Fruit fly (Drosophila melanogaster) whole organism, embryonic: ENCODE results near the gene Trpgamma.

ENCODE experiments used
- Aef1 ChIP-seq: fragments of 200-800 bp; sonication (Bioruptor generic); IDR thresholded peaks from 3 replicates; pipeline ENCODE4 v1.3.6; 2022; ENCODE audit warnings: missing biosample characterization, missing genetic modification characterization
- Bdp1 ChIP-seq: fragments of 200-800 bp; sonication (Bioruptor generic); optimal IDR thresholded peaks from 3 replicates; lab custom pipeline; 2016; ENCODE audit warnings: missing biosample characterization, missing genetic modification characterization
- CG10209 ChIP-seq: fragments of 200-800 bp; sonication (Bioruptor generic); optimal IDR thresholded peaks from 3 replicates; lab custom pipeline; 2017; ENCODE audit warnings: missing biosample characterization, mild to moderate bottlenecking, missing genetic modification characterization, missing genetic modification reagents
- CG10267 ChIP-seq: fragments of 200-800 bp; sonication (Bioruptor generic); optimal IDR thresholded peaks from 2 replicates; lab custom pipeline; 2018; ENCODE audit warnings: missing biosample characterization, mild to moderate bottlenecking, missing genetic modification characterization, moderate library complexity
- CG10462 ChIP-seq: fragments of 200-800 bp; sonication (Bioruptor generic); optimal IDR thresholded peaks from 2 replicates; lab custom pipeline; 2016; ENCODE audit warnings: missing biosample characterization, missing genetic modification characterization
- CG11085 ChIP-seq: fragments of 200-800 bp; sonication (Bioruptor generic); IDR thresholded peaks from 2 replicates; pipeline ENCODE4 v1.3.6; 2022; ENCODE audit warnings: missing biosample characterization, missing genetic modification characterization
- CG11456 ChIP-seq: fragments of 200-800 bp; sonication (Bioruptor generic); IDR thresholded peaks from 3 replicates; pipeline ENCODE4 v1.3.6; 2022; ENCODE audit warnings: missing biosample characterization, missing genetic modification characterization
- CG11504 ChIP-seq: fragments of 200-800 bp; sonication (Bioruptor generic); optimal IDR thresholded peaks from 3 replicates; lab custom pipeline; 2019; ENCODE audit warnings: missing biosample characterization, mild to moderate bottlenecking, missing genetic modification characterization, moderate library complexity
- CG11695 ChIP-seq: fragments of 200-800 bp; sonication (Bioruptor generic); IDR thresholded peaks from 3 replicates; pipeline ENCODE4 v1.3.6; 2022; ENCODE audit warnings: missing biosample characterization, missing genetic modification characterization
- CG12071 ChIP-seq: fragments of 200-800 bp; sonication (Bioruptor generic); optimal IDR thresholded peaks from 3 replicates; lab custom pipeline; 2018; ENCODE audit warnings: missing biosample characterization, mild to moderate bottlenecking, missing genetic modification characterization
- CG12659 ChIP-seq: fragments of 200-800 bp; sonication (Bioruptor generic); optimal IDR thresholded peaks from 3 replicates; lab custom pipeline; 2017; ENCODE audit warnings: mild to moderate bottlenecking, missing biosample characterization, missing genetic modification reagents, missing genetic modification characterization
- CG13123 ChIP-seq: fragments of 200-800 bp; sonication (Bioruptor generic); optimal IDR thresholded peaks from 2 replicates; lab custom pipeline; 2016; ENCODE audit warnings: missing biosample characterization, missing genetic modification characterization
- CG15601 ChIP-seq: fragments of 200-800 bp; sonication (Bioruptor generic); optimal IDR thresholded peaks from 3 replicates; lab custom pipeline; 2019; ENCODE audit warnings: missing biosample characterization, mild to moderate bottlenecking, missing genetic modification characterization, moderate library complexity
- CG17359 ChIP-seq: fragments of 200-800 bp; sonication (Bioruptor generic); optimal IDR thresholded peaks from 3 replicates; lab custom pipeline; 2018; ENCODE audit warnings: missing biosample characterization, mild to moderate bottlenecking, missing genetic modification characterization, moderate library complexity
- CG17361 ChIP-seq: fragments of 200-800 bp; sonication (Bioruptor generic); IDR thresholded peaks from 3 replicates; pipeline ENCODE4 v1.3.6; 2022; ENCODE audit warnings: missing biosample characterization, missing genetic modification characterization
- CG18262 ChIP-seq: fragments of 200-800 bp; optimal IDR thresholded peaks from 3 replicates; lab custom pipeline; 2019; ENCODE audit warnings: missing biosample characterization, mild to moderate bottlenecking, missing genetic modification characterization, moderate library complexity
- CG2199 ChIP-seq: fragments of 200-800 bp; sonication (Bioruptor generic); IDR thresholded peaks from 3 replicates; pipeline ENCODE4 v1.3.6; 2022; ENCODE audit warnings: missing biosample characterization, missing genetic modification characterization
- CG30431 ChIP-seq: fragments of 200-800 bp; sonication (Bioruptor generic); optimal IDR thresholded peaks from 2 replicates; lab custom pipeline; 2017; ENCODE audit warnings: missing biosample characterization, missing genetic modification characterization
- CG32767 ChIP-seq: fragments of 200-800 bp; sonication (Bioruptor generic); IDR thresholded peaks from 2 replicates; pipeline ENCODE4 v1.3.6; 2022; ENCODE audit warnings: missing biosample characterization, missing genetic modification characterization
- CG4360 ChIP-seq: fragments of 200-800 bp; sonication (Bioruptor generic); IDR thresholded peaks from 2 replicates; pipeline ENCODE4 v1.3.6; 2022; ENCODE audit warnings: missing biosample characterization, missing genetic modification characterization
- CG4820 ChIP-seq: fragments of 200-800 bp; sonication (Bioruptor generic); optimal IDR thresholded peaks from 3 replicates; lab custom pipeline; 2016; ENCODE audit warnings: missing biosample characterization, missing genetic modification characterization
- CG4854 ChIP-seq: fragments of 200-800 bp; sonication (Bioruptor generic); optimal IDR thresholded peaks from 2 replicates; lab custom pipeline; 2016; ENCODE audit warnings: missing biosample characterization, missing genetic modification characterization, inconsistent platforms
- CG6654 ChIP-seq: fragments of 200-800 bp; sonication (Bioruptor generic); optimal IDR thresholded peaks from 2 replicates; lab custom pipeline; 2017; ENCODE audit warnings: missing biosample characterization, mild to moderate bottlenecking, missing genetic modification characterization
- CG7271 ChIP-seq: fragments of 200-800 bp; sonication (Bioruptor generic); optimal IDR thresholded peaks from 2 replicates; lab custom pipeline; 2018; ENCODE audit warnings: missing biosample characterization, mild to moderate bottlenecking, missing genetic modification characterization, moderate library complexity
- CG7556 ChIP-seq: fragments of 200-800 bp; sonication (Bioruptor generic); optimal IDR thresholded peaks from 2 replicates; lab custom pipeline; 2017; ENCODE audit warnings: missing biosample characterization, mild to moderate bottlenecking, missing genetic modification characterization
- CG7928 ChIP-seq: fragments of 200-800 bp; sonication (Bioruptor generic); optimal IDR thresholded peaks from 2 replicates; lab custom pipeline; 2017; ENCODE audit warnings: missing biosample characterization, mild to moderate bottlenecking, missing genetic modification characterization
- CG8290 ChIP-seq, 3 experiments: fragments of 200-800 bp; sonication (Bioruptor generic); optimal IDR thresholded peaks; 2 replicates each; lab custom pipeline; 2016 to 2019; ENCODE audit warnings: missing biosample characterization in 3 of 3, missing genetic modification characterization in 3 of 3, mild to moderate bottlenecking in 2 of 3, moderate library complexity in 1 of 3
- CG8924 ChIP-seq: fragments of 200-800 bp; optimal IDR thresholded peaks from 3 replicates; lab custom pipeline; 2019; ENCODE audit warnings: missing biosample characterization, mild to moderate bottlenecking, missing genetic modification characterization, moderate library complexity
- D19B ChIP-seq: fragments of 200-800 bp; sonication (Bioruptor generic); optimal IDR thresholded peaks from 2 replicates; lab custom pipeline; 2017; ENCODE audit warnings: missing biosample characterization, mild to moderate bottlenecking, missing genetic modification characterization
- E2f2 ChIP-seq: fragments of 200-800 bp; sonication (Bioruptor generic); IDR thresholded peaks from 2 replicates; pipeline ENCODE4 v1.3.6; 2022; ENCODE audit warnings: missing biosample characterization, missing genetic modification characterization
- HmgZ ChIP-seq: fragments of 200-800 bp; sonication (Bioruptor generic); optimal IDR thresholded peaks from 2 replicates; lab custom pipeline; 2018; ENCODE audit warnings: missing biosample characterization, mild to moderate bottlenecking, missing genetic modification characterization
- Kr ChIP-seq: fragments of 200-800 bp; sonication (Bioruptor generic); optimal IDR thresholded peaks from 2 replicates; lab custom pipeline; 2017; ENCODE audit warnings: missing biosample characterization, mild to moderate bottlenecking, missing genetic modification characterization
- Lhr ChIP-seq: fragments of 200-800 bp; sonication (Bioruptor generic); optimal IDR thresholded peaks from 3 replicates; lab custom pipeline; 2017; ENCODE audit warnings: mild to moderate bottlenecking, missing biosample characterization, missing genetic modification reagents, missing genetic modification characterization
- al ChIP-seq: fragments of 200-800 bp; sonication (Bioruptor generic); IDR thresholded peaks from 2 replicates; pipeline ENCODE4 v1.3.6; 2022; ENCODE audit warnings: missing biosample characterization, missing genetic modification characterization
- ci ChIP-seq: fragments of 200-800 bp; sonication (Bioruptor generic); IDR thresholded peaks from 3 replicates; pipeline ENCODE4 v1.3.6; 2022; ENCODE audit warnings: missing biosample characterization, missing genetic modification characterization
- cwo ChIP-seq: fragments of 200-800 bp; sonication (Bioruptor generic); optimal IDR thresholded peaks from 3 replicates; lab custom pipeline; 2017; ENCODE audit warnings: missing biosample characterization, missing genetic modification characterization, mild to moderate bottlenecking, moderate library complexity, missing genetic modification reagents
- esg ChIP-seq: fragments of 200-800 bp; sonication (Bioruptor generic); conservative IDR thresholded peaks from 2 replicates; pipeline ENCODE4 v1.3.6; 2022; ENCODE audit warnings: missing biosample characterization, missing genetic modification characterization
- grau ChIP-seq: fragments of 200-800 bp; optimal IDR thresholded peaks from 3 replicates; lab custom pipeline; 2019; ENCODE audit warnings: missing biosample characterization, mild to moderate bottlenecking, missing genetic modification characterization, moderate library complexity
- lbe ChIP-seq: fragments of 200-800 bp; sonication (Bioruptor generic); optimal IDR thresholded peaks from 2 replicates; lab custom pipeline; 2016; ENCODE audit warnings: missing biosample characterization, mild to moderate bottlenecking, missing genetic modification characterization
- pan ChIP-seq, 4 experiments: fragments of >200 bp in 3 of 4; fragments of 200-800 bp in 1 of 4; sonication (Bioruptor generic) in 1 of 4; optimal IDR thresholded peaks in 3 of 4; IDR thresholded peaks in 1 of 4; 2 replicates each; pipeline versions ENCODE4 v1.3.6 to Lab custom; 2017 to 2022; ENCODE audit warnings: missing biosample characterization in 2 of 4, missing genetic modification characterization in 2 of 4, mixed read lengths in 1 of 4
- sc ChIP-seq, 3 experiments: fragments of >200 bp in 2 of 3; fragments of 200-800 bp in 1 of 3; sonication (Bioruptor generic) in 1 of 3; optimal IDR thresholded peaks; 2 replicates in 2 of 3; 3 replicates in 1 of 3; lab custom pipeline; 2017; ENCODE audit warnings: mild to moderate bottlenecking in 1 of 3, missing biosample characterization in 1 of 3, missing genetic modification characterization in 1 of 3, missing genetic modification reagents in 1 of 3
- sens-2 ChIP-seq: fragments of 200-800 bp; sonication (Bioruptor generic); IDR thresholded peaks from 2 replicates; pipeline ENCODE4 v1.3.6; 2022; ENCODE audit warnings: missing biosample characterization, missing genetic modification characterization
- slbo ChIP-seq: fragments of 200-800 bp; sonication (Bioruptor generic); IDR thresholded peaks from 2 replicates; pipeline ENCODE4 v1.3.6; 2022; ENCODE audit warnings: missing biosample characterization, missing genetic modification characterization
- slp2 ChIP-seq: fragments of 200-800 bp; sonication (Bioruptor generic); optimal IDR thresholded peaks from 2 replicates; lab custom pipeline; 2016; ENCODE audit warnings: missing biosample characterization, missing genetic modification characterization
- tgo ChIP-seq: fragments of 200-800 bp; sonication (Bioruptor generic); IDR thresholded peaks from 3 replicates; pipeline ENCODE4 v1.3.6; 2022; ENCODE audit warnings: missing biosample characterization, missing genetic modification characterization
- z ChIP-seq: fragments of 200-800 bp; sonication (Bioruptor generic); IDR thresholded peaks from 3 replicates; pipeline ENCODE4 v1.3.6; 2022; ENCODE audit warnings: missing biosample characterization, missing genetic modification characterization
- zf30C ChIP-seq: fragments of 200-800 bp; sonication (Bioruptor generic); optimal IDR thresholded peaks from 3 replicates; lab custom pipeline; 2018; ENCODE audit warnings: missing biosample characterization, mild to moderate bottlenecking, missing genetic modification characterization

Gene Trpgamma

DNA sequence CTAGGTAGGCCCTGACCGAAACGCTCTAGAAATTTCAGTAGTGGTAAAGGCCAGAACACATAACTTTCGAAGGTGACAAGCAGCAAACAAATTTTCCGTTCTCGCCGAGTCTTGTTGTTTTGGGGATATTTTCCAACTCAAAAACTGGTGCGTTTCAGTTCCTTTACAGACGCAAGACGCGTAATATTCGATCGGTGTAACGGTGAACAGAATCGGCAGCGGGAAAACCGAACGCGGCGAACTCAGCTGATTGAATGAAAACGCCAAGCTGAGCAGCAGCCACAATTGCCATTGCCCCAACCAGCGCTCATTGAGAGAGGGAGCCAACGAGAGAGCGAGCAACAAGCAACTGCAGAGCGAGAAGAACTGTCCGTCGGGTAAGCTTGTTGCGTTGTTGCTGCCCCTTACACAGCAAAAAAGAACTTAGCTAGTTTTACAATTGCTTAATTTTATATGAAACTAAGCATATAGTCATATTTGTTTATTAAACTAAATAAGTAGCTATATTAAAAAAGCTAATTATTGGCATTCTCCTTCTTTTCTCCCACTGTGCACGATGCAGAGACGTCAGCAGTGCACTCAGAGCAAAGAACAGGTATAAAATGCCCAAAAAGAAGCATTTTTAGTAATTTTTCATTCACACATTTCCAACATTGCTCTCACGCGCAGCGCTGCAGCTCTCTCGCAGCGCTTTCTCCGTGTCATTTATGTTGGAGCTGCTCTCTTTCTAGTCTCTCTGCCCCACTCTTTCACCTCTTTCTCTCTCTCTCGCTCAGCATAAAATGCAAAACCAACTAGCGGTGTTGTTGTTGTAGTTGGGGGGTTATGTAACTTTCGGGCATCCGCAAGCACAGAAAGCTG, 39.6 kb upstream of the Trpgamma start, which contains the start of the genes Cyt-c-d and CG31808 (continued):
- TF ChIP-seq CG7271 (tag; lab: Kevin White, UChicago) (peak; percentile 78), ci (GFP tag; lab: Robert Waterston, UW) (peak; percentile 99), slp2 (GFP tag; lab: Kevin White, UChicago) (peak; percentile 88), CG11504 (peak; percentile 97), CG10209 (GFP tag; lab: Kevin White, UChicago) (peak; percentile 98), Kr (GFP tag; lab: Kevin White, UChicago) (peak; percentile 71), grau (tag; lab: Kevin White, UChicago) (peak; percentile 96), CG17359 (peak; percentile 98), slbo (peak; percentile 96), sens-2 (GFP tag; lab: Robert Waterston, UW) (peak; percentile 91), CG8924 (tag; lab: Kevin White, UChicago) (peak; percentile 98), CG32767 (GFP tag; lab: Robert Waterston, UW) (peak; percentile 96), CG4360 (GFP tag; lab: Robert Waterston, UW) (peak; percentile 84), Bdp1 (GFP tag; lab: Kevin White, UChicago) (peak; percentile 85), CG7556 (GFP tag; lab: Kevin White, UChicago) (peak; percentile 99), cwo (GFP tag; lab: Kevin White, UChicago) (peak; percentile 91), CG11695 (GFP tag; lab: Robert Waterston, UW) (peak; percentile 97), HmgZ (tag; lab: Kevin White, UChicago) (peak; percentile 97), CG12659 (GFP tag; lab: Kevin White, UChicago) (peak; percentile 97), D19B (GFP tag; lab: Kevin White, UChicago) (peak; percentile 78), CG4854 (GFP tag; lab: Kevin White, UChicago) (peak; percentile 92), tgo (GFP tag; lab: Robert Waterston, UW) (peak; percentile 97), sc (optimal IDR thresholded peaks at IDR 0.05; lab: Kevin White, UChicago) (no peak), sc (GFP tag; optimal IDR thresholded peaks at IDR 0.05; lab: Kevin White, UChicago) (peak; percentile 97), CG8290 (GFP tag; optimal IDR thresholded peaks at IDR 0.05; lab: Kevin White, UChicago) (peak; percentile 88), CG8290 (tag; optimal IDR thresholded peaks at IDR 0.05; lab: Kevin White, UChicago) (peak; percentile 84 to 93), CG13123 (GFP tag; lab: Kevin White, UChicago) (peak; percentile 93), al (peak; percentile 85), CG10267 (peak; percentile 91), CG30431 (peak; percentile 94), CG11085 (GFP tag; lab: Robert Waterston, UW) (peak; percentile 85), CG15601 (tag; lab: Kevin White, UChicago) (peak; percentile 96), lbe (peak; percentile 93), E2f2 (GFP tag; lab: Robert Waterston, UW) (peak; percentile 86), Lhr (GFP tag; lab: Kevin White, UChicago) (peak; percentile 94), CG2199 (GFP tag; lab: Robert Waterston, UW) (peak; percentile 97), Aef1 (GFP tag; lab: Robert Waterston, UW) (peak; percentile 98), CG11456 (GFP tag; lab: Robert Waterston, UW) (peak; percentile 92), CG12071 (GFP tag; lab: Kevin White, UChicago) (peak; percentile 94), pan (optimal IDR thresholded peaks at IDR 0.05; lab: Kevin White, UChicago) (no peak), pan (GFP tag; optimal IDR thresholded peaks at IDR 0.05 in 1 of 2, IDR thresholded peaks at IDR 0.05 in 1 of 2) (peak in 1 of 2 experiments; percentile 97), CG4820 (GFP tag; lab: Kevin White, UChicago) (peak; percentile 95), CG18262 (peak; percentile 98), CG7928 (GFP tag; lab: Kevin White, UChicago) (peak; percentile 71), z (GFP tag; lab: Robert Waterston, UW) (peak; percentile 74), CG10462 (peak; percentile 92), zf30C (peak; percentile 93), CG6654 (GFP tag; lab: Kevin White, UChicago) (peak; percentile 88), CG17361 (GFP tag; lab: Robert Waterston, UW) (peak; percentile 96), esg (peak; percentile 97)
